Worm (Caenorhabditis elegans) whole organism, young adult: Measurements from ENCODE around the gene clec-214.
A peak's percentile ranks its signal among the peaks of the same experiment; 100 is the strongest.

Experiments used
- B0019.2 ChIP-seq: fragments of 200-800 bp; sonication (Bioruptor generic); conservative IDR thresholded peaks from 2 replicates; pipeline ENCODE4 v1.3.6; 2022; ENCODE audit warnings: missing genetic modification reagents, missing genetic modification characterization, missing compliant biosample characterization
- B0035.1 ChIP-seq: sonication (generic microtip); optimal IDR thresholded peaks from 2 replicates; lab custom pipeline; 2016; ENCODE audit warnings: missing genetic modification characterization, mild to moderate bottlenecking, missing compliant biosample characterization, missing genotype, missing genetic modification reagents
- B0261.1 ChIP-seq: sonication (generic microtip); optimal IDR thresholded peaks from 2 replicates; lab custom pipeline; 2016; ENCODE audit warnings: mild to moderate bottlenecking, missing genetic modification characterization, moderate library complexity, missing compliant biosample characterization
- B0336.3 ChIP-seq: fragments of 200-800 bp; sonication (Bioruptor generic); IDR thresholded peaks from 2 replicates; pipeline ENCODE4 v1.3.6; 2022; ENCODE audit warnings: missing genetic modification characterization, missing compliant biosample characterization
- F10E7.11 ChIP-seq: sonication (generic microtip); optimal IDR thresholded peaks from 2 replicates; lab custom pipeline; 2017; ENCODE audit warnings: mild to moderate bottlenecking, missing genetic modification characterization, moderate library complexity, missing compliant biosample characterization
- F23B12.7 ChIP-seq: sonication (generic microtip); optimal IDR thresholded peaks from 2 replicates; lab custom pipeline; 2017; ENCODE audit warnings: missing genetic modification characterization, mild to moderate bottlenecking, missing compliant biosample characterization, antibody characterized with exemption, moderate library complexity; ENCODE audit not compliant: insufficient read depth
- F49E8.2 ChIP-seq: sonication (generic microtip); optimal IDR thresholded peaks from 3 replicates; lab custom pipeline; 2017; ENCODE audit warnings: missing genetic modification characterization, mild to moderate bottlenecking, missing compliant biosample characterization, antibody characterized with exemption, moderate library complexity; ENCODE audit not compliant: insufficient read depth
- F52B5.7 ChIP-seq: sonication (generic microtip); optimal IDR thresholded peaks from 2 replicates; lab custom pipeline; 2016; ENCODE audit warnings: mild to moderate bottlenecking, missing genetic modification characterization, missing compliant biosample characterization
- F55B11.4 ChIP-seq: sonication (generic microtip); optimal IDR thresholded peaks from 2 replicates; lab custom pipeline; 2016; ENCODE audit warnings: missing compliant biosample characterization, missing genetic modification characterization, borderline replicate concordance; ENCODE audit not compliant: insufficient read depth
- F57A8.1 ChIP-seq: fragments of 200-800 bp; sonication (Bioruptor generic); optimal IDR thresholded peaks from 2 replicates; lab custom pipeline; 2018; ENCODE audit warnings: mild to moderate bottlenecking, missing genetic modification characterization, moderate library complexity, missing compliant biosample characterization
- F57C9.4 ChIP-seq: sonication (generic microtip); optimal IDR thresholded peaks from 2 replicates; lab custom pipeline; 2017; ENCODE audit warnings: mild to moderate bottlenecking, missing genetic modification characterization, missing compliant biosample characterization
- K12H6.12 ChIP-seq: fragments of 200-800 bp; sonication (Bioruptor generic); optimal IDR thresholded peaks from 2 replicates; lab custom pipeline; 2018; ENCODE audit warnings: mild to moderate bottlenecking, missing genetic modification characterization, missing compliant biosample characterization
- T07F8.4 ChIP-seq: sonication (generic microtip); optimal IDR thresholded peaks from 2 replicates; lab custom pipeline; 2016; ENCODE audit warnings: mild to moderate bottlenecking, missing genetic modification characterization, moderate library complexity, missing compliant biosample characterization
- T26A5.8 ChIP-seq: sonication (generic microtip); optimal IDR thresholded peaks from 2 replicates; lab custom pipeline; 2016; ENCODE audit warnings: missing genetic modification characterization, missing compliant biosample characterization
- Y79H2A.3 ChIP-seq: fragments of 200-800 bp; sonication (Bioruptor generic); conservative IDR thresholded peaks from 2 replicates; pipeline ENCODE4 v1.3.6; 2022; ENCODE audit warnings: missing genetic modification reagents, missing genetic modification characterization, missing compliant biosample characterization
- akir-1 ChIP-seq: fragments of 200-800 bp; sonication (Bioruptor generic); optimal IDR thresholded peaks from 2 replicates; lab custom pipeline; 2018; ENCODE audit warnings: mild to moderate bottlenecking, missing genetic modification characterization, moderate library complexity, missing compliant biosample characterization
- attf-5 ChIP-seq: fragments of 200-800 bp; sonication (Bioruptor generic); optimal IDR thresholded peaks from 2 replicates; lab custom pipeline; 2018; ENCODE audit warnings: mild to moderate bottlenecking, missing genetic modification characterization, missing compliant biosample characterization
- bed-2 ChIP-seq: fragments of 200-800 bp; sonication (Bioruptor generic); IDR thresholded peaks from 2 replicates; pipeline ENCODE4 v1.3.6; 2022; ENCODE audit warnings: missing genetic modification reagents, missing genetic modification characterization, missing compliant biosample characterization
- ccch-3 ChIP-seq: fragments of 200-800 bp; sonication (Bioruptor generic); optimal IDR thresholded peaks from 2 replicates; lab custom pipeline; 2018; ENCODE audit warnings: mild to moderate bottlenecking, missing genetic modification characterization, missing compliant biosample characterization
- ceh-100 ChIP-seq: fragments of 200-800 bp; sonication (Bioruptor generic); IDR thresholded peaks from 2 replicates; pipeline ENCODE4 v1.3.6; 2022; ENCODE audit warnings: missing genetic modification reagents, missing genetic modification characterization, missing compliant biosample characterization
- ceh-27 ChIP-seq: fragments of 200-800 bp; sonication (Bioruptor generic); optimal IDR thresholded peaks from 2 replicates; lab custom pipeline; 2018; ENCODE audit warnings: mild to moderate bottlenecking, missing genetic modification characterization, moderate library complexity, missing compliant biosample characterization
- ceh-40 ChIP-seq: fragments of 200-800 bp; sonication (Bioruptor generic); IDR thresholded peaks from 2 replicates; pipeline ENCODE4 v1.3.6; 2022; ENCODE audit warnings: missing genetic modification characterization, missing compliant biosample characterization
- ceh-79 ChIP-seq: sonication (generic microtip); optimal IDR thresholded peaks from 2 replicates; lab custom pipeline; 2017; ENCODE audit warnings: mild to moderate bottlenecking, missing genetic modification characterization, missing compliant biosample characterization
- efl-1 ChIP-seq: fragments of 150-350 bp; optimal IDR thresholded peaks from 2 replicates; lab custom pipeline; 2014; ENCODE audit warnings: missing biosample characterization, missing genetic modification reagents, missing genetic modification characterization
- egl-18 ChIP-seq: fragments of 200-800 bp; sonication (Bioruptor generic); IDR thresholded peaks from 2 replicates; pipeline ENCODE4 v1.3.6; 2022; ENCODE audit warnings: missing genetic modification reagents, missing genetic modification characterization, missing compliant biosample characterization
- egrh-3 ChIP-seq: fragments of 200-800 bp; sonication (Bioruptor generic); IDR thresholded peaks from 2 replicates; pipeline ENCODE4 v1.3.6; 2022; ENCODE audit warnings: missing genetic modification reagents, missing genetic modification characterization, missing compliant biosample characterization
- hmg-20 ChIP-seq: fragments of 200-800 bp; sonication (Bioruptor generic); IDR thresholded peaks from 2 replicates; pipeline ENCODE4 v1.3.6; 2022; ENCODE audit warnings: missing genetic modification reagents, missing genetic modification characterization, missing compliant biosample characterization
- lag-1 ChIP-seq: fragments of 200-800 bp; sonication (Bioruptor generic); IDR thresholded peaks from 2 replicates; pipeline ENCODE4 v1.3.6; 2022; ENCODE audit warnings: missing genetic modification reagents, missing genetic modification characterization, missing compliant biosample characterization
- lin-26 ChIP-seq: fragments of 200-800 bp; sonication (Bioruptor generic); IDR thresholded peaks from 2 replicates; pipeline ENCODE4 v1.3.6; 2022; ENCODE audit warnings: missing genetic modification reagents, missing genetic modification characterization, missing compliant biosample characterization
- lin-54 ChIP-seq: fragments of 200-800 bp; sonication (Bioruptor generic); optimal IDR thresholded peaks from 2 replicates; lab custom pipeline; 2018; ENCODE audit warnings: mild to moderate bottlenecking, missing genetic modification characterization, missing compliant biosample characterization
- lsl-1 ChIP-seq: fragments of 200-800 bp; sonication (Bioruptor generic); optimal IDR thresholded peaks from 2 replicates; lab custom pipeline; 2018; ENCODE audit warnings: mild to moderate bottlenecking, missing genetic modification characterization, moderate library complexity, missing compliant biosample characterization
- lsy-27 ChIP-seq: sonication (generic microtip); optimal IDR thresholded peaks from 2 replicates; lab custom pipeline; 2017; ENCODE audit warnings: missing genetic modification characterization, mild to moderate bottlenecking, missing compliant biosample characterization, antibody characterized with exemption, missing genotype, borderline replicate concordance; ENCODE audit not compliant: insufficient read depth
- madf-3 ChIP-seq: fragments of 200-800 bp; sonication (Bioruptor generic); IDR thresholded peaks from 2 replicates; pipeline ENCODE4 v1.3.6; 2022; ENCODE audit warnings: missing genetic modification reagents, missing genetic modification characterization, missing compliant biosample characterization
- madf-6 ChIP-seq: fragments of 200-800 bp; sonication (Bioruptor generic); IDR thresholded peaks from 2 replicates; pipeline ENCODE4 v1.3.6; 2022; ENCODE audit warnings: missing genetic modification reagents, missing genetic modification characterization, missing compliant biosample characterization
- mcd-1 ChIP-seq: fragments of 200-800 bp; sonication (Bioruptor generic); IDR thresholded peaks from 2 replicates; pipeline ENCODE4 v1.3.6; 2022; ENCODE audit warnings: missing genetic modification reagents, missing genetic modification characterization, missing compliant biosample characterization
- mel-28 ChIP-seq: sonication (generic microtip); optimal IDR thresholded peaks from 2 replicates; lab custom pipeline; 2016; ENCODE audit warnings: borderline replicate concordance, mild to moderate bottlenecking, missing genetic modification characterization, missing compliant biosample characterization
- nfya-2 ChIP-seq: fragments of 200-800 bp; sonication (Bioruptor generic); IDR thresholded peaks from 2 replicates; pipeline ENCODE4 v1.3.6; 2022; ENCODE audit warnings: missing genetic modification reagents, missing genetic modification characterization, missing compliant biosample characterization
- nhr-120 ChIP-seq: fragments of 200-800 bp; sonication (Bioruptor generic); IDR thresholded peaks from 2 replicates; pipeline ENCODE4 v1.3.6; 2022; ENCODE audit warnings: missing genetic modification characterization, missing compliant biosample characterization
- nhr-90 ChIP-seq: sonication (generic microtip); optimal IDR thresholded peaks from 2 replicates; lab custom pipeline; 2016; ENCODE audit warnings: missing genotype, mild to moderate bottlenecking, missing genetic modification characterization, missing compliant biosample characterization
- pbrm-1 ChIP-seq: fragments of 200-800 bp; sonication (Bioruptor generic); IDR thresholded peaks from 2 replicates; pipeline ENCODE4 v1.3.6; 2022; ENCODE audit warnings: missing genetic modification reagents, missing genetic modification characterization, missing compliant biosample characterization
- sea-2 ChIP-seq: fragments of 200-800 bp; sonication (Bioruptor generic); IDR thresholded peaks from 2 replicates; pipeline ENCODE4 v1.3.6; 2022; ENCODE audit warnings: missing genetic modification characterization, missing compliant biosample characterization
- snpc-1.1 ChIP-seq: sonication (generic microtip); optimal IDR thresholded peaks from 2 replicates; lab custom pipeline; 2017; ENCODE audit warnings: missing genetic modification characterization, mild to moderate bottlenecking, missing compliant biosample characterization, antibody characterized with exemption, moderate library complexity, missing genotype, missing genetic modification reagents; ENCODE audit not compliant: insufficient read depth
- snpc-3.4 ChIP-seq: sonication (generic microtip); optimal IDR thresholded peaks from 2 replicates; lab custom pipeline; 2017; ENCODE audit warnings: missing genetic modification characterization, mild to moderate bottlenecking, missing compliant biosample characterization, antibody characterized with exemption, moderate library complexity, missing genotype, missing genetic modification reagents
- snpc-4 ChIP-seq, 5 experiments: fragments of 150-350 bp in 1 of 5; sonication (generic microtip) in 4 of 5; optimal IDR thresholded peaks; 2 replicates each; lab custom pipeline; 2014 to 2018; ENCODE audit warnings: missing genetic modification characterization in 5 of 5, missing biosample characterization in 3 of 5, antibody characterized with exemption in 2 of 5, mild to moderate bottlenecking in 2 of 5, missing compliant biosample characterization in 2 of 5, missing genotype in 2 of 5, moderate library complexity in 2 of 5, missing genetic modification reagents in 1 of 5
- unc-130 ChIP-seq: sonication (generic microtip); optimal IDR thresholded peaks from 2 replicates; lab custom pipeline; 2016; ENCODE audit warnings: missing genetic modification reagents, missing genetic modification characterization, missing compliant biosample characterization
- zim-3 ChIP-seq: sonication (generic microtip); optimal IDR thresholded peaks from 2 replicates; lab custom pipeline; 2017; ENCODE audit warnings: mild to moderate bottlenecking, missing genetic modification characterization, moderate library complexity, missing compliant biosample characterization
- ztf-25 ChIP-seq: fragments of 200-800 bp; sonication (Bioruptor generic); IDR thresholded peaks from 2 replicates; pipeline ENCODE4 v1.3.6; 2022; ENCODE audit warnings: missing genetic modification reagents, missing genetic modification characterization, missing compliant biosample characterization
- ztf-6 ChIP-seq: fragments of 200-800 bp; sonication (Bioruptor generic); IDR thresholded peaks from 2 replicates; pipeline ENCODE4 v1.3.6; 2022; ENCODE audit warnings: missing genetic modification reagents, missing genetic modification characterization, missing compliant biosample characterization

The clec-214 gene

DNA sequence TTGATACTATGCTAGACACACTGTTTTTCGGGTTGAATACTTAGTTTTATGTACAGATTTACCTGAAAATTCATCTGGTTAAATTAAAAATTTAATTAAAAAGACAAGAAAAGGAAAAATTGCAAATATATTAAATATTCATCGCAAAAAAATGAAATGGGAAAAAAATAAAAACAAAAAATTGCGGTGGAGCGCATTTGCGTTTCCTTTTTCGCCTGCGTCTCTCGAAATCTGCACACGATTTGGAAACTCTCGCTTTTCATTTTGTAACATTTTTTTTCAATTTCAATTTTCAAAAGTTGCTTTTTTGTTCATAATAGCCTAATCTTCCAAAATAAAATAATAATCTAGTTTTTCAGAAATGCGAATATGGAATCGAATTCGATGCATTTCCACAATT, 22.5 kb upstream of the clec-214 start, which contains the start of the genes F19F10.11 and C50E3.5 (continued):
- peak; percentile 95 for TF ChIP-seq mcd-1 (GFP tag; lab: Robert Waterston, UW)
- TF ChIP-seq efl-1 (GFP tag; lab: Kevin White, UChicago), result no peak
- no peak for TF ChIP-seq ceh-27
- TF ChIP-seq zim-3, result no peak
- TF ChIP-seq nhr-90 (tag; lab: Kevin White, UChicago), result no peak
- no peak for TF ChIP-seq K12H6.12
- no peak for TF ChIP-seq Y79H2A.3 (GFP tag; lab: Robert Waterston, UW)
- TF ChIP-seq akir-1 (GFP tag; lab: Kevin White, UChicago), result no peak
- no peak for TF ChIP-seq mel-28 (tag; lab: Kevin White, UChicago)
- TF ChIP-seq F49E8.2 (tag; lab: Kevin White, UChicago), result no peak
- TF ChIP-seq egrh-3 (GFP tag; lab: Robert Waterston, UW), result no peak
- no peak for TF ChIP-seq F57C9.4 (tag; lab: Kevin White, UChicago)
- no peak for TF ChIP-seq T07F8.4 (tag; lab: Kevin White, UChicago)
- TF ChIP-seq nfya-2 (GFP tag; lab: Robert Waterston, UW), result no peak
- no peak for TF ChIP-seq lin-26
- TF ChIP-seq F52B5.7, result no peak
- peak; percentile 12 for TF ChIP-seq snpc-1.1 (tag; lab: Kevin White, UChicago)
- no peak for TF ChIP-seq unc-130 (GFP tag; lab: Kevin White, UChicago)
- TF ChIP-seq ceh-79, result no peak
- TF ChIP-seq ceh-40 (GFP tag; lab: Robert Waterston, UW), result no peak
- no peak for TF ChIP-seq F55B11.4
- no peak for TF ChIP-seq hmg-20 (GFP tag; lab: Robert Waterston, UW)
- no peak for TF ChIP-seq F10E7.11 (tag; lab: Kevin White, UChicago)
- TF ChIP-seq ceh-100, result no peak
- no peak for TF ChIP-seq B0019.2
- TF ChIP-seq ztf-6 (GFP tag; lab: Robert Waterston, UW), result no peak
- no peak for TF ChIP-seq ztf-25 (GFP tag; lab: Robert Waterston, UW)
- no peak for TF ChIP-seq ccch-3 (GFP tag; lab: Kevin White, UChicago)
- no peak for TF ChIP-seq pbrm-1
- no peak for TF ChIP-seq T26A5.8 (tag; lab: Kevin White, UChicago)
- TF ChIP-seq F23B12.7 (tag; lab: Kevin White, UChicago), result peak; percentile 45
- no peak for TF ChIP-seq nhr-120
- no peak for TF ChIP-seq egl-18 (GFP tag; lab: Robert Waterston, UW)
- TF ChIP-seq lsl-1 (GFP tag; lab: Kevin White, UChicago), result peak; percentile 28
- no peak for TF ChIP-seq bed-2 (GFP tag; lab: Robert Waterston, UW)
- TF ChIP-seq F57A8.1 (GFP tag; lab: Kevin White, UChicago), result no peak
- no peak for TF ChIP-seq lsy-27 (tag; lab: Kevin White, UChicago)
- TF ChIP-seq lag-1 (GFP tag; lab: Robert Waterston, UW), result no peak
- TF ChIP-seq B0336.3, result no peak
- no peak for TF ChIP-seq B0035.1 (tag; lab: Kevin White, UChicago)
- TF ChIP-seq sea-2 (GFP tag; lab: Robert Waterston, UW), result no peak
- TF ChIP-seq B0261.1 (tag; lab: Kevin White, UChicago), result no peak
- no peak for TF ChIP-seq madf-3 (GFP tag; lab: Robert Waterston, UW)
- TF ChIP-seq lin-54 (GFP tag; lab: Kevin White, UChicago), result peak; percentile 30
- peak; percentile 35 for TF ChIP-seq snpc-3.4 (tag; lab: Kevin White, UChicago)
- TF ChIP-seq attf-5 (GFP tag; lab: Kevin White, UChicago), result peak; percentile 91
- TF ChIP-seq snpc-4 (GFP tag; optimal IDR thresholded peaks at IDR 0.05; lab: Kevin White, UChicago), result no peak
- peak in 3 of 4 experiments; percentile 12 to 34 (median 18) for TF ChIP-seq snpc-4 (tag; optimal IDR thresholded peaks at IDR 0.05; lab: Kevin White, UChicago)
- TF ChIP-seq madf-6 (GFP tag; lab: Robert Waterston, UW), result peak; percentile 60
